Fruit fly (Drosophila melanogaster) whole organism, prepupa: ENCODE data around the gene CG15382.

Experiments
- CG10631 ChIP-seq: fragments of 200-800 bp; sonication (Bioruptor generic); optimal IDR thresholded peaks from 2 replicates; lab custom pipeline; 2016; ENCODE audit warnings: missing biosample characterization, missing genetic modification characterization
- CG11762 ChIP-seq: fragments of 200-800 bp; sonication (Bioruptor generic); optimal IDR thresholded peaks from 3 replicates; lab custom pipeline; 2016; ENCODE audit warnings: missing biosample characterization, missing genetic modification characterization; ENCODE audit not compliant: insufficient read depth
- CG11902 ChIP-seq: fragments of 200-800 bp; sonication (Bioruptor generic); optimal IDR thresholded peaks from 3 replicates; lab custom pipeline; 2016; ENCODE audit warnings: missing biosample characterization, missing genetic modification characterization
- CG15336 ChIP-seq: fragments of 200-800 bp; sonication (Bioruptor generic); IDR thresholded peaks from 2 replicates; pipeline ENCODE4 v1.3.6; 2022; ENCODE audit warnings: missing biosample characterization, missing genetic modification characterization
- CG16779 ChIP-seq: fragments of 200-800 bp; sonication (Bioruptor generic); optimal IDR thresholded peaks from 3 replicates; lab custom pipeline; 2017; ENCODE audit warnings: missing biosample characterization, mild to moderate bottlenecking, missing genetic modification characterization
- CG3032 ChIP-seq: fragments of 200-800 bp; optimal IDR thresholded peaks from 2 replicates; lab custom pipeline; 2019; ENCODE audit warnings: missing biosample characterization, mild to moderate bottlenecking, missing genetic modification characterization, moderate library complexity
- CG32006 ChIP-seq: fragments of 200-800 bp; sonication (Bioruptor generic); optimal IDR thresholded peaks from 3 replicates; lab custom pipeline; 2017; ENCODE audit warnings: missing biosample characterization, mild to moderate bottlenecking, missing genetic modification characterization
- CG3919 ChIP-seq: fragments of 200-800 bp; sonication (Bioruptor generic); optimal IDR thresholded peaks from 3 replicates; lab custom pipeline; 2016; ENCODE audit warnings: missing biosample characterization, missing genetic modification characterization
- CG6163 ChIP-seq: fragments of 200-800 bp; sonication (Bioruptor generic); IDR thresholded peaks from 3 replicates; pipeline ENCODE4 v1.3.6; 2022; ENCODE audit warnings: missing biosample characterization, missing genetic modification characterization
- CG6276 ChIP-seq: fragments of 200-800 bp; sonication (Bioruptor generic); optimal IDR thresholded peaks from 2 replicates; lab custom pipeline; 2017; ENCODE audit warnings: missing biosample characterization, mild to moderate bottlenecking, missing genetic modification characterization
- CG6854 ChIP-seq: fragments of 200-800 bp; sonication (Bioruptor generic); optimal IDR thresholded peaks from 2 replicates; lab custom pipeline; 2017; ENCODE audit warnings: missing biosample characterization, mild to moderate bottlenecking, missing genetic modification characterization
- Eip78C ChIP-seq: fragments of 200-800 bp; sonication (Bioruptor generic); peaks from one replicate; lab custom pipeline; 2016; ENCODE audit warnings: missing biosample characterization, missing genetic modification characterization
- Gug ChIP-seq: fragments of 200-800 bp; sonication (Bioruptor generic); IDR thresholded peaks from 2 replicates; pipeline ENCODE4 v1.3.6; 2022; ENCODE audit warnings: missing biosample characterization, missing genetic modification characterization
- Hr38 ChIP-seq: sonication (Bioruptor generic); optimal IDR thresholded peaks from 2 replicates; lab custom pipeline; 2016; ENCODE audit warnings: missing biosample characterization, missing genetic modification characterization
- Lpt ChIP-seq: fragments of 200-800 bp; sonication (Bioruptor generic); optimal IDR thresholded peaks from 3 replicates; lab custom pipeline; 2016; ENCODE audit warnings: missing biosample characterization, missing genetic modification characterization
- Met ChIP-seq: fragments of 200-800 bp; sonication (Bioruptor generic); optimal IDR thresholded peaks from 3 replicates; lab custom pipeline; 2016; ENCODE audit warnings: missing biosample characterization, missing genetic modification characterization
- Smox ChIP-seq: fragments of 200-800 bp; sonication (Bioruptor generic); optimal IDR thresholded peaks from 3 replicates; lab custom pipeline; 2016; ENCODE audit warnings: missing biosample characterization, missing genetic modification characterization
- Sox14 ChIP-seq: fragments of 200-800 bp; sonication (Bioruptor generic); optimal IDR thresholded peaks from 3 replicates; lab custom pipeline; 2016; ENCODE audit warnings: missing biosample characterization, missing genetic modification characterization
- acj6 ChIP-seq: fragments of 200-800 bp; sonication (Bioruptor generic); optimal IDR thresholded peaks from 3 replicates; lab custom pipeline; 2016; ENCODE audit warnings: missing biosample characterization, missing genetic modification characterization
- cyc ChIP-seq: fragments of 200-800 bp; sonication (Bioruptor generic); optimal IDR thresholded peaks from 3 replicates; lab custom pipeline; 2016; ENCODE audit warnings: missing biosample characterization, missing genetic modification characterization
- dac ChIP-seq: fragments of 200-800 bp; sonication (Bioruptor generic); optimal IDR thresholded peaks from 2 replicates; lab custom pipeline; 2017; ENCODE audit warnings: missing biosample characterization, mild to moderate bottlenecking, missing genetic modification characterization
- dsx ChIP-seq: fragments of 200-800 bp; optimal IDR thresholded peaks from 3 replicates; lab custom pipeline; 2019; ENCODE audit warnings: missing biosample characterization, mild to moderate bottlenecking, missing genetic modification characterization, moderate library complexity; ENCODE audit not compliant: poor library complexity, severe bottlenecking
- eg ChIP-seq: fragments of 200-800 bp; sonication (Bioruptor generic); IDR thresholded peaks from 3 replicates; pipeline ENCODE4 v1.3.6; 2022; ENCODE audit warnings: missing biosample characterization, missing genetic modification characterization
- fd59A ChIP-seq: fragments of 200-800 bp; sonication (Bioruptor generic); optimal IDR thresholded peaks from 2 replicates; lab custom pipeline; 2017; ENCODE audit warnings: missing biosample characterization, mild to moderate bottlenecking, missing genetic modification characterization, missing genetic modification reagents
- fd85E ChIP-seq: fragments of 200-800 bp; sonication (Bioruptor generic); optimal IDR thresholded peaks from 3 replicates; lab custom pipeline; 2016; ENCODE audit warnings: missing biosample characterization, missing genetic modification characterization
- fkh ChIP-seq: fragments of 200-800 bp; sonication (Bioruptor generic); optimal IDR thresholded peaks from 3 replicates; lab custom pipeline; 2017; ENCODE audit warnings: missing biosample characterization, mild to moderate bottlenecking, missing genetic modification characterization, moderate library complexity
- spab ChIP-seq: fragments of 200-800 bp; sonication (Bioruptor generic); optimal IDR thresholded peaks from 2 replicates; lab custom pipeline; 2017; ENCODE audit warnings: missing biosample characterization, mild to moderate bottlenecking, missing genetic modification characterization, missing genetic modification reagents
- ss ChIP-seq, 2 experiments: fragments of 200-800 bp; sonication (Bioruptor generic); optimal IDR thresholded peaks; 2 replicates in 1 of 2; 3 replicates in 1 of 2; lab custom pipeline; 2017 to 2018; ENCODE audit warnings: mild to moderate bottlenecking in 2 of 2, missing biosample characterization in 2 of 2, missing genetic modification characterization in 2 of 2, moderate library complexity in 1 of 2
- svp ChIP-seq: fragments of 200-800 bp; sonication (Bioruptor generic); peaks from one replicate; lab custom pipeline; 2016; ENCODE audit warnings: missing biosample characterization, missing genetic modification characterization
- vri ChIP-seq: fragments of 200-800 bp; sonication (Bioruptor generic); optimal IDR thresholded peaks from 3 replicates; lab custom pipeline; 2016; ENCODE audit warnings: missing biosample characterization, mild to moderate bottlenecking, missing genetic modification characterization

The CG15382 gene

DNA sequence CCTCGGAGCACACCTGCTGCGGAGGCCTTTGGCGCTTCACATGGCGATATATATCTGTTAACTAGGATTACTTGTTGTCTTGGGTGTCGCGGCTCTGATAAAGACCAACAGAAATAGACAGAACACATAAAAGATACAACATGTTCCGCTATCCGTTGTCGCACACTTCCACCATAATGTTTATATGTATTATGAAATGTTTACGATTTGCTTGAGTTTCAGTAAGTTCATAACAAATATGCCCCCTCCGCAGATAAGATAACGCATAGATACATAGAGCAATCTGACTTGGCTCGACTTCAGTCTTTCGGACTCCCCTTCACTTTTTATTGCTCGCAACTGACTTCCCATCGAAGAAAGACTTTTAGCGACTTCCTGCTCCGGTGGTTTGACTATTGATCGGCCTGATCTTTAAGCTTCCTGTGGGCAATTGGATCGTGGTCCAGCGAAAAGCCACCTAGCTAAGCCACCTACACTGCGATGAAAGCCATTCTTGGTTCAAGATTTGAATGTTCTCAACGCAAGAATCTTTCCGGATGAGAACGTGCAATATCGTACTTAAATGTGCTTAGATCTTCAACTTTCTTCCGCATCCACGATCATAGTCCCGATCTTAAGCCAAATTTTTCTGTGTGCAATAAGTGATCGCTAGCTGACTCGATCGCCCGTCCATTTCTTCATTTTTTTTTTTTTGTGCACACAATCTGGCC is 12.8 kb downstream of the CG15382 start (continued):
- TF ChIP-seq Met (GFP tag; lab: Kevin White, UChicago) (no peak), Hr38 (no peak), fd59A (peak; percentile 66), CG15336 (GFP tag; lab: Robert Waterston, UW) (peak; percentile 77), Smox (GFP tag; lab: Kevin White, UChicago) (no peak), ss (GFP tag; optimal IDR thresholded peaks at IDR 0.05; lab: Kevin White, UChicago) (peak in 1 of 2 experiments; percentile 23), CG11762 (GFP tag; lab: Kevin White, UChicago) (peak; percentile 30), CG11902 (GFP tag; lab: Kevin White, UChicago) (no peak), CG3032 (tag; lab: Kevin White, UChicago) (peak; percentile 66), cyc (GFP tag; lab: Kevin White, UChicago) (no peak), CG10631 (peak; percentile 80), fkh (GFP tag; lab: Kevin White, UChicago) (peak; percentile 93)
- TF ChIP-seq, all 60 proteins: peak for 40

DNA sequence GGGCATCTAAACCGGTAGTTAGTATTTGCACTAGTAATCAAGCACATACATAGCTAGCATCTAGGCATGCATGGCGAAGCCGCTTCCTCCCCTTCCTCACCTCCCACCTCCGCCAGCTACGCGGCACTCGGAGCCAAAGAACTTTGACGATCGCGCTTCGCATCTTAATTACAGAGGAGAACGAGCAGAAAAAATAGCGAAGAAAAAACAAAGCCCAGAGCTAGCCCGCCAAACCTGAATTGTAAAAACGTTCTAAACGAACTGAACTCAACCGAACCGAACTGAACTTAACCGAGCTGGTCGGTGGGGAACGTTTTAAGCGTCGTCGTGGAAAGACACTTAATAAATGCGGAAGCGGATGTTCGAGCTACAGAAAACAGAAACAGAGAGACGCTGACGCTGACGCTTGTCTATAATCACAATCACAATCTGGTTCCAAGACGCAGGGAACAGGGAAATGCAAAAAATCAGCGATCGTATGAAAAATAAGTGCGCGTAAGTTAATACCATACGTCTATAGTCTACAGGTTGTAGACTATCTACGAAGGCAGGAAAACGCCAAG is 13.4 kb downstream of the CG15382 start:
- TF ChIP-seq CG6163: 0 out of 3 replicates have a peak, but pooled peaks have one; percentile 5
- TF ChIP-seq Lpt: peak; percentile 4
- no peak for TF ChIP-seq cyc (GFP tag; lab: Kevin White, UChicago)
- peak in 1 of 2 experiments; percentile 32 for TF ChIP-seq ss (GFP tag; optimal IDR thresholded peaks at IDR 0.05; lab: Kevin White, UChicago)
- TF ChIP-seq Eip78C (GFP tag; lab: Kevin White, UChicago): peak; percentile 29
- peak; percentile 43 for TF ChIP-seq svp (GFP tag; lab: Kevin White, UChicago)

DNA sequence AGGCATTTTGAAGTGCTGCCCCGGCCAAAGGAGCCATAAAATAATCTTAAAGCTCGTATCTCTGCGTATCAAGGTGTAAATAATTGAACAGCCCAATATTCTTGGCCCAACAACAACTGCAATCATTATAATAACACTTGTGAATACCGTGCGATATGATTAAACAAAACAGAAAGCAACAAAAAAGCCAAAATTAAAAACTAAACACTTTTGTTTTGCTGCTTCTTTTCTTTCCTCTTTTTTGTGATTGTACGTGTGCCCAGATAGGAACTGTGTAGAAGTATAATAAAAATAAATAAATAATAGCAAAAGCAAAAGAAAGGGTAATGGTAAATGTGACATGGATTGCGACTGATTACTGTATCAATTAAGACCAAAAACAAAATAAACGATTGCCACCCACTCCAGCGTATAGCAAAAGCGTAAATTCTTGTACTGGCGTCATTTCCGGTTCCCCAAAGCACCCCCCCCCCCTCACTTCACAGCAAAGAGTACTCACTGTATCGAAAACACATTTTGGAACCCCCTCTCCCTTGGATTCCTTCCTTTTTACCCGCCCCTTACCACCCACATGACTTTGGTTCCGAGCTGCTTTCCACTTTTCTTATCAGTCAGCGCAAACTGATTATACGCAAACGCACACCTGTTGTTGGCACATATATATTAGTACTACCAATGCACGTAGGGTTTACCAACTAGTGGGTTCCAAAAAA is 16.0 kb downstream of the CG15382 start:
- TF ChIP-seq Gug (no peak), Eip78C (GFP tag; lab: Kevin White, UChicago) (peak; percentile 28), Hr38 (no peak), CG10631 (no peak), vri (GFP tag; lab: Kevin White, UChicago) (peak; percentile 58), fkh (GFP tag; lab: Kevin White, UChicago) (peak; percentile 68), CG6854 (GFP tag; lab: Kevin White, UChicago) (peak; percentile 26), CG3919 (no peak)

DNA sequence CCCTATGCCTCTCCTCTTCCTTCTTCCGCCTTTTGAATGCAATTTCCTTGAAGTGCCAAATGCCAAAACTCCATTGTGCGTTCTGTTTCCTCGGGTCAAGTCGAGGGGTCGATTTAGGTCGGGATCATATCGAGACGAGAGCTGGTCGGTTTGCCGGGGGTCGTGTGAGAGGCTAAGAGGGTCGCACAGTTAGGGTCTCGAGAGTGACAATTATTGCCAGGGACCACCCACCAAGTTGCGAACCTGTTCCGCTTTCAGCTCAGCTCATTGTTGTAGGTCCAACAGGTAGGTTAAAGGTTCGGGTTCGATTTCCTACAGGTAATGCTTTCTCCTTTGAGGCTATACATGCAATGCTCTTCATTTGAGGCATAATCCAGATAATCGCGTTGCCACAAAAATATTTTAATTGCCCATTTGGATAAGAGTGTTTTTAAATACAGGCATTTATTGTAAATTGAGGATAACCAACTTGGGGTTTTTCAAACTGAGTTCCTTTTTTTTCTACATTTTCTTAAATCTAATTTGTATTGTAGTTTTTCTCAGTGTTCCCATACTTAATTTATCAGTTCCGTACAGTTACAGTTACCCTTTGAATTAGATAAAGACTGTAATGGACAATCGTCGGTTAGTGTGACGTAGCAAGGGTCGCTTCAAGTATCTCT is 17.0 kb downstream of the CG15382 start:
- TF ChIP-seq Hr38: no peak
- TF ChIP-seq CG6276 (GFP tag; lab: Kevin White, UChicago): no peak
- TF ChIP-seq Eip78C (GFP tag; lab: Kevin White, UChicago): peak; percentile 63
- TF ChIP-seq eg: no peak
- TF ChIP-seq Sox14: no peak
- TF ChIP-seq CG16779 (tag; lab: Kevin White, UChicago): no peak
- TF ChIP-seq Lpt: no peak
- peak; percentile 25 for TF ChIP-seq acj6 (GFP tag; lab: Kevin White, UChicago)
- TF ChIP-seq CG32006 (GFP tag; lab: Kevin White, UChicago): peak; percentile 6
- no peak for TF ChIP-seq dsx
- TF ChIP-seq fkh (GFP tag; lab: Kevin White, UChicago): no peak
- no peak for TF ChIP-seq dac (GFP tag; lab: Kevin White, UChicago)
- no peak for TF ChIP-seq spab (GFP tag; lab: Kevin White, UChicago)
- TF ChIP-seq svp (GFP tag; lab: Kevin White, UChicago): peak; percentile 60
- TF ChIP-seq CG6163: 0 out of 3 replicates have a peak, but pooled peaks have one; percentile 38
- TF ChIP-seq fd59A: no peak
- TF ChIP-seq fd85E (GFP tag; lab: Kevin White, UChicago): no peak
